Fruit fly (Drosophila melanogaster) whole organism, embryonic: ENCODE measurements around the gene CG42299.

Source experiments
- Atf-2 ChIP-seq: fragments of 200-800 bp; sonication (Bioruptor generic); optimal IDR thresholded peaks from 2 replicates; lab custom pipeline; 2016; ENCODE audit warnings: missing biosample characterization, missing genetic modification characterization
- B-H1 ChIP-seq: fragments of 200-800 bp; sonication (Bioruptor generic); IDR thresholded peaks from 3 replicates; pipeline ENCODE4 v1.3.6; 2022; ENCODE audit warnings: missing biosample characterization, missing genetic modification characterization
- CG12299 ChIP-seq: fragments of 200-800 bp; sonication (Bioruptor generic); optimal IDR thresholded peaks from 2 replicates; lab custom pipeline; 2018; ENCODE audit warnings: missing biosample characterization, mild to moderate bottlenecking, missing genetic modification characterization
- CG14710 ChIP-seq: fragments of 200-800 bp; sonication (Bioruptor generic); optimal IDR thresholded peaks from 3 replicates; lab custom pipeline; 2019; ENCODE audit warnings: missing biosample characterization, mild to moderate bottlenecking, missing genetic modification characterization, moderate library complexity
- CG17186 ChIP-seq: fragments of 200-800 bp; sonication (Bioruptor generic); optimal IDR thresholded peaks from 3 replicates; lab custom pipeline; 2017; ENCODE audit warnings: missing biosample characterization, missing genetic modification reagents, missing genetic modification characterization
- CG17568 ChIP-seq: fragments of 200-800 bp; sonication (Bioruptor generic); optimal IDR thresholded peaks from 2 replicates; lab custom pipeline; 2018; ENCODE audit warnings: missing biosample characterization, mild to moderate bottlenecking, missing genetic modification characterization, moderate library complexity
- CG18262 ChIP-seq: fragments of 200-800 bp; optimal IDR thresholded peaks from 3 replicates; lab custom pipeline; 2019; ENCODE audit warnings: missing biosample characterization, mild to moderate bottlenecking, missing genetic modification characterization, moderate library complexity
- CG2116 ChIP-seq: fragments of 200-800 bp; sonication (Bioruptor generic); optimal IDR thresholded peaks from 3 replicates; lab custom pipeline; 2018; ENCODE audit warnings: missing biosample characterization, mild to moderate bottlenecking, missing genetic modification characterization
- CG2678 ChIP-seq: fragments of 200-800 bp; sonication (Bioruptor generic); optimal IDR thresholded peaks from 3 replicates; lab custom pipeline; 2019; ENCODE audit warnings: missing biosample characterization, mild to moderate bottlenecking, missing genetic modification characterization, moderate library complexity
- CG31224 ChIP-seq: fragments of 200-800 bp; sonication (Bioruptor generic); IDR thresholded peaks from 2 replicates; pipeline ENCODE4 v1.3.6; 2022; ENCODE audit warnings: missing biosample characterization, missing genetic modification characterization
- CG31388 ChIP-seq: fragments of 200-800 bp; sonication (Bioruptor generic); optimal IDR thresholded peaks from 2 replicates; lab custom pipeline; 2016; ENCODE audit warnings: missing biosample characterization, missing genetic modification characterization
- CG6175 ChIP-seq: fragments of 200-800 bp; sonication (Bioruptor generic); IDR thresholded peaks from 3 replicates; pipeline ENCODE4 v1.3.6; 2022; ENCODE audit warnings: missing biosample characterization, missing genetic modification characterization
- CG6654 ChIP-seq: fragments of 200-800 bp; sonication (Bioruptor generic); optimal IDR thresholded peaks from 2 replicates; lab custom pipeline; 2017; ENCODE audit warnings: missing biosample characterization, mild to moderate bottlenecking, missing genetic modification characterization
- CG6791 ChIP-seq: fragments of 200-800 bp; sonication (Bioruptor generic); IDR thresholded peaks from 3 replicates; pipeline ENCODE4 v1.3.6; 2022; ENCODE audit warnings: missing biosample characterization, missing genetic modification characterization; ENCODE audit not compliant: partially characterized antibody
- CG6813 ChIP-seq: fragments of 200-800 bp; sonication (Bioruptor generic); optimal IDR thresholded peaks from 2 replicates; lab custom pipeline; 2017; ENCODE audit warnings: missing biosample characterization, missing genetic modification characterization, mild to moderate bottlenecking, moderate library complexity, missing genetic modification reagents
- CG7357 ChIP-seq: fragments of 200-800 bp; sonication (Bioruptor generic); IDR thresholded peaks from 3 replicates; pipeline ENCODE4 v1.3.6; 2022; ENCODE audit warnings: missing biosample characterization, missing genetic modification characterization
- CG8089 ChIP-seq: fragments of 200-800 bp; sonication (Bioruptor generic); optimal IDR thresholded peaks from 3 replicates; lab custom pipeline; 2016; ENCODE audit warnings: missing biosample characterization, missing genetic modification characterization
- CG8281 ChIP-seq: fragments of 200-800 bp; sonication (Bioruptor generic); optimal IDR thresholded peaks from 2 replicates; lab custom pipeline; 2018; ENCODE audit warnings: missing biosample characterization, mild to moderate bottlenecking, missing genetic modification characterization, moderate library complexity
- CG9817 ChIP-seq: fragments of 200-800 bp; sonication (Bioruptor generic); optimal IDR thresholded peaks from 2 replicates; lab custom pipeline; 2018; ENCODE audit warnings: missing biosample characterization, mild to moderate bottlenecking, missing genetic modification characterization, moderate library complexity
- CG9932 ChIP-seq: fragments of 200-800 bp; sonication (Bioruptor generic); IDR thresholded peaks from 2 replicates; pipeline ENCODE4 v1.3.6; 2022; ENCODE audit warnings: missing biosample characterization, missing genetic modification characterization
- Camta ChIP-seq: fragments of 200-800 bp; sonication (Bioruptor generic); optimal IDR thresholded peaks from 2 replicates; lab custom pipeline; 2016; ENCODE audit warnings: missing biosample characterization, missing genetic modification characterization
- Chrac-16 ChIP-seq: fragments of 200-800 bp; sonication (Bioruptor generic); optimal IDR thresholded peaks from 3 replicates; lab custom pipeline; 2016; ENCODE audit warnings: missing biosample characterization, missing genetic modification characterization
- Dip3 ChIP-seq: fragments of 200-800 bp; sonication (Bioruptor generic); optimal IDR thresholded peaks from 3 replicates; lab custom pipeline; 2016; ENCODE audit warnings: missing biosample characterization, missing genetic modification characterization
- Fer3 ChIP-seq: fragments of 200-800 bp; sonication (Bioruptor generic); optimal IDR thresholded peaks from 2 replicates; lab custom pipeline; 2018; ENCODE audit warnings: missing biosample characterization, mild to moderate bottlenecking, missing genetic modification characterization, moderate library complexity
- GATAe ChIP-seq: fragments of 200-800 bp; sonication (Bioruptor generic); conservative IDR thresholded peaks from 2 replicates; pipeline ENCODE4 v1.3.6; 2022; ENCODE audit warnings: missing biosample characterization, missing genetic modification characterization
- H2.0 ChIP-seq: fragments of 200-800 bp; sonication (Bioruptor generic); IDR thresholded peaks from 2 replicates; pipeline ENCODE4 v1.3.6; 2022; ENCODE audit warnings: missing biosample characterization, missing genetic modification characterization
- HHEX ChIP-seq: fragments of 200-800 bp; sonication (Bioruptor generic); optimal IDR thresholded peaks from 3 replicates; lab custom pipeline; 2017; ENCODE audit warnings: missing biosample characterization, mild to moderate bottlenecking, missing genetic modification characterization, missing genetic modification reagents
- Jarid2 ChIP-seq: fragments of 200-800 bp; sonication (Bioruptor generic); optimal IDR thresholded peaks from 3 replicates; lab custom pipeline; 2017; ENCODE audit warnings: mild to moderate bottlenecking, missing biosample characterization, missing genetic modification reagents, missing genetic modification characterization
- Nf-YB ChIP-seq: fragments of 200-800 bp; sonication (Bioruptor generic); optimal IDR thresholded peaks from 3 replicates; lab custom pipeline; 2019; ENCODE audit warnings: missing biosample characterization, mild to moderate bottlenecking, missing genetic modification characterization, moderate library complexity
- Ptx1 ChIP-seq: fragments of 200-800 bp; sonication (Bioruptor generic); IDR thresholded peaks from 2 replicates; pipeline ENCODE4 v1.3.6; 2022; ENCODE audit warnings: missing biosample characterization, missing genetic modification characterization
- Six4 ChIP-seq: fragments of 200-800 bp; sonication (Bioruptor generic); optimal IDR thresholded peaks from 2 replicates; lab custom pipeline; 2016; ENCODE audit warnings: missing biosample characterization, missing genetic modification characterization
- Sox102F ChIP-seq: fragments of 200-800 bp; sonication (Bioruptor generic); optimal IDR thresholded peaks from 2 replicates; lab custom pipeline; 2018; ENCODE audit warnings: missing biosample characterization, mild to moderate bottlenecking, missing genetic modification characterization, moderate library complexity
- Sry-β ChIP-seq: fragments of 200-800 bp; sonication (Bioruptor generic); optimal IDR thresholded peaks from 2 replicates; lab custom pipeline; 2018; ENCODE audit warnings: missing biosample characterization, mild to moderate bottlenecking, missing genetic modification characterization, moderate library complexity
- ap ChIP-seq: fragments of 200-800 bp; sonication (Bioruptor generic); IDR thresholded peaks from 2 replicates; pipeline ENCODE4 v1.3.6; 2022; ENCODE audit warnings: missing biosample characterization, missing genetic modification characterization
- ato ChIP-seq: fragments of 200-800 bp; sonication (Bioruptor generic); IDR thresholded peaks from 2 replicates; pipeline ENCODE4 v1.3.6; 2022; ENCODE audit warnings: missing biosample characterization, missing genetic modification characterization; ENCODE audit not compliant: partially characterized antibody
- bigmax ChIP-seq: fragments of 200-800 bp; sonication (Bioruptor generic); optimal IDR thresholded peaks from 2 replicates; lab custom pipeline; 2018; ENCODE audit warnings: missing biosample characterization, mild to moderate bottlenecking, missing genetic modification characterization
- br ChIP-seq: fragments of >200 bp; optimal IDR thresholded peaks from 2 replicates; lab custom pipeline; 2017
- bsh ChIP-seq, 2 experiments: fragments of 200-800 bp; sonication (Bioruptor generic); optimal IDR thresholded peaks; 2 replicates each; lab custom pipeline; 2017 to 2018; ENCODE audit warnings: mild to moderate bottlenecking in 2 of 2, missing biosample characterization in 2 of 2, missing genetic modification characterization in 2 of 2, moderate library complexity in 1 of 2
- croc ChIP-seq: fragments of 200-800 bp; sonication (Bioruptor generic); conservative IDR thresholded peaks from 3 replicates; pipeline ENCODE4 v1.3.6; 2022; ENCODE audit warnings: missing biosample characterization, missing genetic modification characterization
- dimm ChIP-seq: fragments of 200-800 bp; sonication (Bioruptor generic); IDR thresholded peaks from 2 replicates; pipeline ENCODE4 v1.3.6; 2022; ENCODE audit warnings: missing biosample characterization, missing genetic modification characterization
- dm ChIP-seq: fragments of 200-800 bp; sonication (Bioruptor generic); optimal IDR thresholded peaks from 3 replicates; lab custom pipeline; 2016; ENCODE audit warnings: missing biosample characterization, missing genetic modification characterization
- dpn ChIP-seq, 2 experiments: fragments of 200-800 bp; sonication (Bioruptor generic); optimal IDR thresholded peaks; 3 replicates each; lab custom pipeline; 2016; ENCODE audit warnings: missing biosample characterization in 2 of 2, missing genetic modification characterization in 2 of 2
- gce ChIP-seq: fragments of 200-800 bp; sonication (Bioruptor generic); IDR thresholded peaks from 3 replicates; pipeline ENCODE4 v1.3.6; 2022; ENCODE audit warnings: missing biosample characterization, missing genetic modification characterization
- hb ChIP-seq: fragments of 200-800 bp; sonication (Bioruptor generic); IDR thresholded peaks from 3 replicates; pipeline ENCODE4 v1.3.6; 2022; ENCODE audit warnings: missing biosample characterization, missing genetic modification characterization; ENCODE audit not compliant: partially characterized antibody
- hbn ChIP-seq: fragments of 200-800 bp; sonication (Bioruptor generic); IDR thresholded peaks from 2 replicates; pipeline ENCODE4 v1.3.6; 2022; ENCODE audit warnings: missing biosample characterization, missing genetic modification characterization; ENCODE audit not compliant: partially characterized antibody
- jigr1 ChIP-seq: fragments of 200-800 bp; sonication (Bioruptor generic); IDR thresholded peaks from 3 replicates; pipeline ENCODE4 v1.3.6; 2022; ENCODE audit warnings: missing biosample characterization, missing genetic modification characterization
- repo ChIP-seq: fragments of 200-800 bp; sonication (Bioruptor generic); optimal IDR thresholded peaks from 2 replicates; lab custom pipeline; 2016; ENCODE audit warnings: missing biosample characterization, missing genetic modification characterization
- sc ChIP-seq, 3 experiments: fragments of >200 bp in 2 of 3; fragments of 200-800 bp in 1 of 3; sonication (Bioruptor generic) in 1 of 3; optimal IDR thresholded peaks; 2 replicates in 2 of 3; 3 replicates in 1 of 3; lab custom pipeline; 2017; ENCODE audit warnings: mild to moderate bottlenecking in 1 of 3, missing biosample characterization in 1 of 3, missing genetic modification characterization in 1 of 3, missing genetic modification reagents in 1 of 3
- sens ChIP-seq: fragments of 200-800 bp; sonication (Bioruptor generic); peaks from one replicate; lab custom pipeline; 2016; ENCODE audit warnings: missing biosample characterization, missing genetic modification characterization
- seq ChIP-seq: fragments of 200-800 bp; sonication (Bioruptor generic); IDR thresholded peaks from 2 replicates; pipeline ENCODE4 v1.3.6; 2022; ENCODE audit warnings: missing biosample characterization, missing genetic modification characterization

Gene CG42299

dm6 chrX:15599697-15600096 lies 24.2 kb upstream of the CG42299 start (continued):
- TF ChIP-seq ato (GFP tag; lab: Robert Waterston, UW) (no peak), CG9817 (tag; lab: Kevin White, UChicago) (peak; percentile 65), Ptx1 (peak; percentile 68), CG2116 (GFP tag; lab: Kevin White, UChicago) (no peak), Six4 (GFP tag; lab: Kevin White, UChicago) (peak; percentile 33), dpn (GFP tag; optimal IDR thresholded peaks at IDR 0.05; lab: Kevin White, UChicago) (peak; percentile 55 to 57), Fer3 (tag; lab: Kevin White, UChicago) (peak; percentile 45), CG9932 (GFP tag; lab: Robert Waterston, UW) (peak; percentile 59), CG6175 (GFP tag; lab: Robert Waterston, UW) (0 out of 3 replicates have a peak, but pooled peaks have one; percentile 14), bsh (GFP tag; optimal IDR thresholded peaks at IDR 0.05; lab: Kevin White, UChicago) (peak in 1 of 2 experiments; percentile 57), sc (optimal IDR thresholded peaks at IDR 0.05; lab: Kevin White, UChicago) (no peak), sc (GFP tag; optimal IDR thresholded peaks at IDR 0.05; lab: Kevin White, UChicago) (no peak), GATAe (GFP tag; lab: Robert Waterston, UW) (no peak), B-H1 (peak; percentile 52), croc (GFP tag; lab: Robert Waterston, UW) (0 out of 3 replicates have a peak, but pooled peaks have one; percentile 14), Nf-YB (no peak), hb (GFP tag; lab: Robert Waterston, UW) (no peak), H2.0 (GFP tag; lab: Robert Waterston, UW) (peak; percentile 49; the same call in 1 of the 2 replicates), CG2678 (tag; lab: Kevin White, UChicago) (peak; percentile 73), repo (GFP tag; lab: Kevin White, UChicago) (peak; percentile 47), CG18262 (peak; percentile 38), Sry-β (GFP tag; lab: Kevin White, UChicago) (no peak), CG31224 (peak; percentile 58), Chrac-16 (peak; percentile 21), Sox102F (peak; percentile 75), CG12299 (tag; lab: Kevin White, UChicago) (peak; percentile 24), Camta (peak; percentile 16), dm (GFP tag; lab: Kevin White, UChicago) (no peak), sens (GFP tag; lab: Kevin White, UChicago) (peak; percentile 79), CG8089 (GFP tag; lab: Kevin White, UChicago) (peak; percentile 39), CG17186 (GFP tag; lab: Kevin White, UChicago) (no peak), Dip3 (GFP tag; lab: Kevin White, UChicago) (peak; percentile 23), hbn (GFP tag; lab: Robert Waterston, UW) (no peak), dimm (no peak), ap (peak; percentile 44; the same call in 1 of the 2 replicates), gce (GFP tag; lab: Robert Waterston, UW) (peak; percentile 61; the same call in 1 of the 3 replicates), CG8281 (tag; lab: Kevin White, UChicago) (peak; percentile 5), HHEX (peak; percentile 12), CG31388 (GFP tag; lab: Kevin White, UChicago) (no peak), CG17568 (GFP tag; lab: Kevin White, UChicago) (no peak), CG14710 (peak; percentile 0), CG6654 (GFP tag; lab: Kevin White, UChicago) (no peak), CG7357 (GFP tag; lab: Robert Waterston, UW) (no peak), bigmax (GFP tag; lab: Kevin White, UChicago) (no peak), CG6813 (GFP tag; lab: Kevin White, UChicago) (peak; percentile 52), br (lab: Kevin White, UChicago) (no peak), jigr1 (GFP tag; lab: Robert Waterston, UW) (no peak), seq (GFP tag; lab: Robert Waterston, UW) (0 out of 2 replicates have a peak, but pooled peaks have one; percentile 21), CG6791 (GFP tag; lab: Robert Waterston, UW) (no peak), Jarid2 (peak; percentile 26), Atf-2 (GFP tag; lab: Kevin White, UChicago) (peak; percentile 32)
